Worm (Caenorhabditis elegans): Measurements from ENCODE around the gene F52E1.3.

- TF ChIP-seq F13C5.2 (tag; optimal IDR thresholded peaks at IDR 0.05) (no peak), ama-1 (optimal IDR thresholded peaks at IDR 0.05) (no peak), tbx-11 (GFP tag; IDR thresholded peaks at IDR 0.05) (no peak), scrt-1 (GFP tag; IDR thresholded peaks at IDR 0.05) (no peak), tra-4 (tag; optimal IDR thresholded peaks at IDR 0.05) (no peak), hmg-4 (GFP tag; optimal IDR thresholded peaks at IDR 0.05) (no peak), B0310.2 (tag; optimal IDR thresholded peaks at IDR 0.05) (no peak), flt-1 (GFP tag; IDR thresholded peaks at IDR 0.05) (no peak), ceh-36 (tag; optimal IDR thresholded peaks at IDR 0.05) (no peak), aly-1 (tag; optimal IDR thresholded peaks at IDR 0.05) (no peak)
These were observed 30.5 kb downstream of the F52E1.3 start for ce11 chrV:8424840-8425814.

All from whole organism, early embryonic.